Fruit fly (Drosophila melanogaster): ENCODE results near the gene CG33322.

Gene CG33322

DNA sequence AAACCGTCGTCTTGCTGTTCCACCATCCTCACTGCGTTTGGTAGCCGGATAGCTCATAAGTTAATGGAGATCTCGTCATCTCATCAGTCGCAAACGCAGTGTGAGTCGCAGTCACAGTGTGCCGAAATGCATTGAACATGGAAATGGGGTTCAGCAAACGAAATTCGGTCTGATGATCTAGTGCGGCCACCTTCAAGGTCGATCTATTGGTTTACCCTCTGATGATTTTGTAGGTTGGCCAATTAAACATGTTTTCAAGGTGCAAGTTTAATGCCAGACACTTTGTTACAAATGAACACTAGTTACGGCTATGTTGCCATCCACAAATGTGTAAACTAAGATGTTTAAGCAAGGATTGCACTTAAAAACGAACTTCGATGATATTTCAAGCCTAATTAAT lies 13.2 kb downstream of the CG33322 start (continued):
- TF ChIP-seq CG8924 (tag; optimal IDR thresholded peaks at IDR 0.05) = no peak
- TF ChIP-seq fd102C (GFP tag; optimal IDR thresholded peaks at IDR 0.05) = no peak
- TF ChIP-seq CG2875 (GFP tag; optimal IDR thresholded peaks at IDR 0.05) = no peak
- no peak for TF ChIP-seq CG5245 (GFP tag; optimal IDR thresholded peaks at IDR 0.05)
- TF ChIP-seq CG12299 (tag; optimal IDR thresholded peaks at IDR 0.05) = no peak
- peak; percentile 40 for TF ChIP-seq sisA (GFP tag; IDR thresholded peaks at IDR 0.05)
- TF ChIP-seq CG14441 (GFP tag; IDR thresholded peaks at IDR 0.05) = no peak
- no peak for TF ChIP-seq ash1 (GFP tag; optimal IDR thresholded peaks at IDR 0.05)
- TF ChIP-seq gce (GFP tag; IDR thresholded peaks at IDR 0.05) = no peak
- TF ChIP-seq Trl (optimal IDR thresholded peaks at IDR 0.05) = no peak
- no peak for TF ChIP-seq Trl (GFP tag; optimal IDR thresholded peaks at IDR 0.05)
- TF ChIP-seq stc (GFP tag; IDR thresholded peaks at IDR 0.05) = 0 out of 2 replicates have a peak, but pooled peaks have one; percentile 28
- no peak for TF ChIP-seq CG17612 (GFP tag; IDR thresholded peaks at IDR 0.05)
- no peak for TF ChIP-seq aop (GFP tag; IDR thresholded peaks at IDR 0.05)
- peak; percentile 77 for TF ChIP-seq pros (GFP tag; optimal IDR thresholded peaks at IDR 0.05)
- TF ChIP-seq CG32532 (GFP tag; IDR thresholded peaks at IDR 0.05) = no peak
- no peak for TF ChIP-seq lov (optimal IDR thresholded peaks at IDR 0.05)
- TF ChIP-seq lov (GFP tag; IDR thresholded peaks at IDR 0.05) = no peak
- no peak for TF ChIP-seq CG30020 (tag; optimal IDR thresholded peaks at IDR 0.05)
- no peak for TF ChIP-seq zen (tag; optimal IDR thresholded peaks at IDR 0.05)
- TF ChIP-seq CG3163 (GFP tag; optimal IDR thresholded peaks at IDR 0.05) = no peak
- TF ChIP-seq pan (optimal IDR thresholded peaks at IDR 0.05) = no peak
- TF ChIP-seq pan (GFP tag; optimal IDR thresholded peaks at IDR 0.05 in 1 of 2, IDR thresholded peaks at IDR 0.05 in 1 of 2) = peak in 1 of 2 experiments; percentile 7
- TF ChIP-seq CG18262 (tag; optimal IDR thresholded peaks at IDR 0.05) = no peak
- TF ChIP-seq row (GFP tag; IDR thresholded peaks at IDR 0.05) = 0 out of 3 replicates have a peak, but pooled peaks have one; percentile 9
- no peak for TF ChIP-seq CG11560 (tag; IDR thresholded peaks at IDR 0.05)
- TF ChIP-seq Dll (GFP tag; IDR thresholded peaks at IDR 0.05; ENCODE audit: partially characterized antibody) = no peak
- no peak for TF ChIP-seq Lim3 (GFP tag; IDR thresholded peaks at IDR 0.05)
- TF ChIP-seq CG3838 (GFP tag; optimal IDR thresholded peaks at IDR 0.05) = no peak
- no peak for TF ChIP-seq CG10543 (GFP tag; optimal IDR thresholded peaks at IDR 0.05)
- TF ChIP-seq her (GFP tag; optimal IDR thresholded peaks at IDR 0.05) = no peak
- peak; percentile 17; the same call in 1 of the 2 replicates for TF ChIP-seq Awh (GFP tag; IDR thresholded peaks at IDR 0.05)

DNA sequence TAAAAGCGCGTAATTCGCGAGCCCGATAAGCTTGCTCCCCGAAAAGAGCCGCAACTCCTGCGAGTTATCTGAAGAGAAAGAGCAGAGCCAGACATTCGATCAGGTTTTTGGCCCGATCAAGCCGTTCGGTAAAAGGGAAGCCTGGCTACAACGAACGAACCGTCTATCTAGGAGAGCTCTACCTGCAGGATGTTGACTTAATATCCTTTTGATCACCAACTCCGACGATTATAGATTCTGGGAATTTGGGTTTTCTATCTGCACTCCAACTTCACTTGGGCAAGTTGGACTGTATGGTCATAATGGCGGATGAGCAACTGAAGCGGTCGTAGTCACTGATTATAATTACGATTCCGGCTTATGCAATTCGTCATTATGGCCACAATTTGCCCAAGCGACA lies 13.8 kb downstream of the CG33322 start:
- TF ChIP-seq sim (GFP tag; IDR thresholded peaks at IDR 0.05) (no peak), yki (optimal IDR thresholded peaks at IDR 0.05) (no peak), NfI (GFP tag; optimal IDR thresholded peaks at IDR 0.05) (no peak), sqz (GFP tag; optimal IDR thresholded peaks at IDR 0.05) (no peak), Elba2 (GFP tag; optimal IDR thresholded peaks at IDR 0.05) (no peak), ATbp (GFP tag; optimal IDR thresholded peaks at IDR 0.05) (no peak), CG12744 (GFP tag; optimal IDR thresholded peaks at IDR 0.05) (no peak), Pdp1 (GFP tag; optimal IDR thresholded peaks at IDR 0.05) (no peak), Taf1 (GFP tag; IDR thresholded peaks at IDR 0.05) (0 out of 2 replicates have a peak, but pooled peaks have one; percentile 3), HLH4C (GFP tag; IDR thresholded peaks at IDR 0.05; ENCODE audit: partially characterized antibody) (no peak), CG8924 (tag; optimal IDR thresholded peaks at IDR 0.05) (no peak), CG31388 (GFP tag; optimal IDR thresholded peaks at IDR 0.05) (no peak), hth (optimal IDR thresholded peaks at IDR 0.05) (no peak), Med (GFP tag) (peak; percentile 23), CG12071 (GFP tag; optimal IDR thresholded peaks at IDR 0.05) (no peak), Aef1 (GFP tag; IDR thresholded peaks at IDR 0.05) (peak; percentile 34; the same call in 2 of the 3 replicates), CG12659 (GFP tag; optimal IDR thresholded peaks at IDR 0.05) (no peak), emc (GFP tag; optimal IDR thresholded peaks at IDR 0.05) (no peak), CG14441 (GFP tag; IDR thresholded peaks at IDR 0.05) (peak; percentile 12; the same call in 1 of the 2 replicates), HmgD (GFP tag; optimal IDR thresholded peaks at IDR 0.05) (no peak), CG32772 (GFP tag; IDR thresholded peaks at IDR 0.05) (no peak), CG3995 (GFP tag; optimal IDR thresholded peaks at IDR 0.05) (no peak), CG18764 (GFP tag; optimal IDR thresholded peaks at IDR 0.05) (no peak), cwo (GFP tag; optimal IDR thresholded peaks at IDR 0.05) (no peak)

All from whole organism, embryonic.